Worm (Caenorhabditis elegans) whole organism, L3 larva: ENCODE data around the gene ttr-7.
A peak's percentile ranks its signal among the peaks of the same experiment; 100 is the strongest.

Experiments
- R02D3.7 ChIP-seq: fragments of 150-350 bp; optimal IDR thresholded peaks from 2 replicates; lab custom pipeline; 2014; ENCODE audit warnings: missing biosample characterization, missing genetic modification characterization
- ZK546.5 ChIP-seq: sonication (generic microtip); optimal IDR thresholded peaks from 2 replicates; lab custom pipeline; 2017; ENCODE audit warnings: missing biosample characterization, missing genetic modification characterization
- aly-2 ChIP-seq: fragments of 150-350 bp; optimal IDR thresholded peaks from 2 replicates; lab custom pipeline; 2014; ENCODE audit warnings: missing biosample characterization, missing genetic modification characterization
- ceh-16 ChIP-seq: sonication (generic microtip); optimal IDR thresholded peaks from 2 replicates; lab custom pipeline; 2017; ENCODE audit warnings: missing biosample characterization, missing genetic modification characterization
- ceh-28 ChIP-seq: fragments of 150-350 bp; optimal IDR thresholded peaks from 2 replicates; lab custom pipeline; 2014; ENCODE audit warnings: missing biosample characterization, missing genetic modification reagents, missing genetic modification characterization
- ceh-82 ChIP-seq: fragments of 150-350 bp; optimal IDR thresholded peaks from 2 replicates; lab custom pipeline; 2014; ENCODE audit warnings: missing biosample characterization, missing genetic modification characterization
- ceh-9 ChIP-seq: sonication (generic microtip); optimal IDR thresholded peaks from 2 replicates; lab custom pipeline; 2018; ENCODE audit warnings: missing biosample characterization, missing genetic modification characterization
- egl-5 ChIP-seq: fragments of 150-350 bp; optimal IDR thresholded peaks from 2 replicates; lab custom pipeline; 2017; ENCODE audit warnings: missing biosample characterization, missing genetic modification reagents, missing genetic modification characterization, inconsistent platforms
- elt-1 ChIP-seq: fragments of 150-350 bp; optimal IDR thresholded peaks from 2 replicates; lab custom pipeline; 2014; ENCODE audit warnings: missing biosample characterization, missing genetic modification characterization
- elt-2 ChIP-seq: sonication (generic microtip); optimal IDR thresholded peaks from 2 replicates; lab custom pipeline; 2016; ENCODE audit warnings: missing genetic modification reagents, mild to moderate bottlenecking, missing genetic modification characterization, missing compliant biosample characterization
- elt-3 ChIP-seq, 3 experiments: fragments of 150-350 bp in 1 of 3; sonication (generic microtip) in 2 of 3; optimal IDR thresholded peaks; 2 replicates in 2 of 3; 4 replicates in 1 of 3; lab custom pipeline; 2014 to 2017; ENCODE audit warnings: missing biosample characterization in 3 of 3, missing genetic modification characterization in 3 of 3
- fkh-10 ChIP-seq: sonication (generic microtip); optimal IDR thresholded peaks from 2 replicates; lab custom pipeline; 2017; ENCODE audit warnings: missing biosample characterization, missing genetic modification reagents, missing genetic modification characterization
- fkh-2 ChIP-seq: fragments of 150-350 bp; optimal IDR thresholded peaks from 2 replicates; lab custom pipeline; 2014; ENCODE audit warnings: missing biosample characterization, missing genetic modification reagents, missing genetic modification characterization
- fos-1 ChIP-seq: fragments of 150-350 bp; optimal IDR thresholded peaks from 2 replicates; lab custom pipeline; 2014; ENCODE audit warnings: missing biosample characterization, missing genetic modification characterization
- hmg-11 ChIP-seq: sonication (generic microtip); optimal IDR thresholded peaks from 2 replicates; lab custom pipeline; 2016; ENCODE audit warnings: missing genetic modification characterization, missing compliant biosample characterization
- jun-1 ChIP-seq: fragments of 150-350 bp; optimal IDR thresholded peaks from 2 replicates; lab custom pipeline; 2014; ENCODE audit warnings: missing biosample characterization, missing genetic modification reagents, missing genetic modification characterization
- lin-15B ChIP-seq: fragments of 150-350 bp; optimal IDR thresholded peaks from 2 replicates; lab custom pipeline; 2014; ENCODE audit warnings: missing biosample characterization, missing genetic modification characterization
- lin-39 ChIP-seq: fragments of 150-350 bp; optimal IDR thresholded peaks from 2 replicates; lab custom pipeline; 2018; ENCODE audit warnings: missing biosample characterization, missing genetic modification reagents, missing genetic modification characterization
- mdl-1 ChIP-seq: fragments of 150-350 bp; optimal IDR thresholded peaks from 2 replicates; lab custom pipeline; 2014; ENCODE audit warnings: missing biosample characterization, missing genetic modification characterization
- mml-1 ChIP-seq: fragments of 150-350 bp; sonication (generic microtip); optimal IDR thresholded peaks from 3 replicates; lab custom pipeline; 2014; ENCODE audit warnings: missing biosample characterization, missing genetic modification characterization
- nfya-1 ChIP-seq: sonication (generic microtip); optimal IDR thresholded peaks from 2 replicates; lab custom pipeline; 2017; ENCODE audit warnings: missing genetic modification characterization, mild to moderate bottlenecking, missing compliant biosample characterization, antibody characterized with exemption, moderate library complexity; ENCODE audit not compliant: insufficient read depth
- nhr-11 ChIP-seq: fragments of 150-350 bp; optimal IDR thresholded peaks from 2 replicates; lab custom pipeline; 2014; ENCODE audit warnings: missing biosample characterization, missing genetic modification characterization
- nhr-23 ChIP-seq: fragments of 150-350 bp; optimal IDR thresholded peaks from 2 replicates; lab custom pipeline; 2014; ENCODE audit warnings: missing biosample characterization, missing genetic modification reagents, missing genetic modification characterization
- nhr-237 ChIP-seq: fragments of 150-350 bp; optimal IDR thresholded peaks from 2 replicates; lab custom pipeline; 2014; ENCODE audit warnings: missing biosample characterization, missing genetic modification characterization
- nhr-25 ChIP-seq: sonication (generic microtip); optimal IDR thresholded peaks from 2 replicates; lab custom pipeline; 2017; ENCODE audit warnings: missing biosample characterization, missing genetic modification characterization
- nhr-28 ChIP-seq: fragments of 150-350 bp; optimal IDR thresholded peaks from 2 replicates; lab custom pipeline; 2014; ENCODE audit warnings: missing biosample characterization, missing genetic modification characterization
- nhr-43 ChIP-seq: sonication (generic microtip); optimal IDR thresholded peaks from 2 replicates; lab custom pipeline; 2016; ENCODE audit warnings: mild to moderate bottlenecking, missing genetic modification characterization, missing compliant biosample characterization; ENCODE audit not compliant: poor library complexity, severe bottlenecking
- nhr-67 ChIP-seq: fragments of 150-350 bp; optimal IDR thresholded peaks from 2 replicates; lab custom pipeline; 2014; ENCODE audit warnings: missing biosample characterization, missing genetic modification characterization
- nhr-76 ChIP-seq: fragments of 150-350 bp; sonication (generic microtip); optimal IDR thresholded peaks from 5 replicates; lab custom pipeline; 2014; ENCODE audit warnings: missing biosample characterization, missing genetic modification characterization
- pha-4 ChIP-seq: fragments of 150-350 bp; optimal IDR thresholded peaks from 2 replicates; lab custom pipeline; 2014; ENCODE audit warnings: missing biosample characterization, missing genetic modification reagents, missing genetic modification characterization
- pqm-1 ChIP-seq: fragments of 150-350 bp; optimal IDR thresholded peaks from 2 replicates; lab custom pipeline; 2017; ENCODE audit warnings: missing biosample characterization, missing genetic modification characterization, inconsistent platforms
- sea-2 ChIP-seq: fragments of 150-350 bp; sonication (generic microtip); optimal IDR thresholded peaks from 4 replicates; lab custom pipeline; 2014; ENCODE audit warnings: missing biosample characterization, missing genetic modification reagents, missing genetic modification characterization
- snpc-4 ChIP-seq: fragments of 150-350 bp; optimal IDR thresholded peaks from 2 replicates; lab custom pipeline; 2014; ENCODE audit warnings: missing biosample characterization, missing genetic modification characterization
- unc-39 ChIP-seq: sonication (generic microtip); optimal IDR thresholded peaks from 4 replicates; lab custom pipeline; 2017; ENCODE audit warnings: missing biosample characterization, missing genetic modification characterization
- unc-62 ChIP-seq: fragments of 150-350 bp; sonication (generic microtip); optimal IDR thresholded peaks from 4 replicates; lab custom pipeline; 2014; ENCODE audit warnings: missing biosample characterization, missing genetic modification reagents, missing genetic modification characterization
- zag-1 ChIP-seq: fragments of 150-350 bp; optimal IDR thresholded peaks from 2 replicates; lab custom pipeline; 2014; ENCODE audit warnings: missing biosample characterization, missing genetic modification characterization
- ztf-11 ChIP-seq: fragments of 150-350 bp; optimal IDR thresholded peaks from 2 replicates; lab custom pipeline; 2014; ENCODE audit warnings: missing biosample characterization, missing genetic modification characterization
- ztf-4 ChIP-seq: fragments of 150-350 bp; optimal IDR thresholded peaks from 2 replicates; lab custom pipeline; 2014; ENCODE audit warnings: missing biosample characterization, missing genetic modification characterization

Gene ttr-7

DNA sequence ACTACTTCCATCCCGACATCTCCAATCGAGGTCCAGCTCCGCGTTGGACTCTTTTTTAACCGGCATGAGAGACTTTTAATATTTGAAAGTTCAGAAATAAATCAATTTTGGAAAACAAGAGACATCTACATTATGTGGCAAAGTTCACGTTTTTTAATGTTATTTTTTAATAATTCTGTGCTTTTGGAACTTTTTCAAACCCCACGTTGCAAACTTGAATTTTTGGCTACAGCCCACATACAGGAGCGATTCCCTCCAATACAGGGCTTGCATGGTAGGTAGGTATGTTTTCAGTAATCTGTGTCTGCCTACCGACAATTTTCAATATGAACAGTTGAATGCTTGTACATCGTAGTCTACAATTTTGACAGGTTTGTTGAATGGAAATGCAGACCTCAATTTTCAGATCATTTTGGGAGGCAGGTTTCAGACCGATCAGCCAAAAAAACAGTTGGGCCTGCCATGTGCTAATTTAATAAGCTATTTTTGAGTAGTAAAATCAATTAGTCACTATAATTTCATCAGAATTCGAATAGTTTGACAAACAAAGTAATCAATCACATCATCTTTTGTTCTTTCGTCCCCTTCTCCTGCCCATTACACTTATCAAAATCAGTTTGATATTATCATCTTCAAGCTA, at the start of gene ttr-7, which contains the start of gene Y55B1AR.4:
ttr-7 (plus strand) TSS at position 590 of the 640 bp plus-strand sequence.
Y55B1AR.4 (minus strand) TSS at position 101 of the 640 bp plus-strand sequence.
- TF ChIP-seq snpc-4 (tag; lab: Kevin White, UChicago): no peak
- TF ChIP-seq ceh-28 (tag; lab: Kevin White, UChicago): no peak
- no peak for TF ChIP-seq ZK546.5 (tag; lab: Kevin White, UChicago)
- TF ChIP-seq aly-2 (tag; lab: Kevin White, UChicago): no peak
- TF ChIP-seq ceh-82: no peak
- TF ChIP-seq lin-39 (tag; lab: Kevin White, UChicago): no peak
- TF ChIP-seq unc-39 (tag; lab: Kevin White, UChicago): no peak
- no peak for TF ChIP-seq nhr-76 (tag; lab: Kevin White, UChicago)
- TF ChIP-seq nhr-11 (tag; lab: Kevin White, UChicago): no peak
- no peak for TF ChIP-seq fkh-10 (GFP tag; lab: Kevin White, UChicago)
- TF ChIP-seq nfya-1 (tag; lab: Kevin White, UChicago): no peak
- no peak for TF ChIP-seq sea-2 (GFP tag; lab: Kevin White, UChicago)
- TF ChIP-seq zag-1: no peak
- no peak for TF ChIP-seq pha-4
- TF ChIP-seq fos-1 (tag; lab: Kevin White, UChicago): no peak
- no peak for TF ChIP-seq hmg-11 (tag; lab: Kevin White, UChicago)

ce11 chrIII:558083-558482, 47.7 kb upstream of the ttr-7 start:
- no peak for TF ChIP-seq nhr-28
- no peak for TF ChIP-seq ztf-11 (tag; lab: Kevin White, UChicago)
- no peak for TF ChIP-seq hmg-11 (tag; lab: Kevin White, UChicago)
- no peak for TF ChIP-seq unc-62 (GFP tag; lab: Kevin White, UChicago)
- no peak for TF ChIP-seq egl-5 (tag; lab: Kevin White, UChicago)
- no peak for TF ChIP-seq nhr-237 (tag; lab: Kevin White, UChicago)
- TF ChIP-seq R02D3.7 (tag; lab: Kevin White, UChicago): no peak
- TF ChIP-seq mml-1: no peak
- TF ChIP-seq mdl-1: no peak
- TF ChIP-seq ztf-4: no peak
- no peak for TF ChIP-seq nhr-25 (tag; lab: Kevin White, UChicago)
- TF ChIP-seq ZK546.5 (tag; lab: Kevin White, UChicago): no peak
- TF ChIP-seq fkh-2 (tag; lab: Kevin White, UChicago): no peak

DNA sequence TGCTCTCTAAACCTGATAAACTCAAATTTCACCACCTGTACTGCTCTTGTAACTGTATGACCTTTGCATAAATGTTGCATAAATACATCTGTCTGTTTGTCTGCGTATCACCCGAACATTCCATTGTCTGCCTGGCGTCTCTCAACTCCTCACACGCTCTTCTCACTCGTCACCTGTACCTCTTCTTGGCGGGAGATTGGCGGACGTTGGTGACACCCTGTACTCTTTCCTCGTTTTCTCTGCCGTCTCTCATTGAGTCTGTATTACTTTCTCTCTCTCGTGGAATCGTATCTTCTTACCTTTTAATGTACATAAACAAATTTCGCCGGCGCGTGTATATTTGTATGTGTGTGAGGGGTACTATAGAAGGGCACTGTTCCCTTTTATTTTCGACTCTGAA, 47.0 kb upstream of the ttr-7 start:
- TF ChIP-seq fos-1 (tag; lab: Kevin White, UChicago) (no peak), sea-2 (GFP tag; lab: Kevin White, UChicago) (no peak), fkh-2 (tag; lab: Kevin White, UChicago) (no peak), nhr-67 (tag; lab: Kevin White, UChicago) (no peak), fkh-10 (GFP tag; lab: Kevin White, UChicago) (no peak), nfya-1 (tag; lab: Kevin White, UChicago) (peak; percentile 13), ceh-82 (no peak), pqm-1 (tag; lab: Kevin White, UChicago) (peak; percentile 80), elt-1 (tag; lab: Kevin White, UChicago) (peak; percentile 6), ceh-9 (tag; lab: Kevin White, UChicago) (no peak), elt-2 (tag; lab: Kevin White, UChicago) (peak; percentile 69), nhr-28 (no peak), zag-1 (no peak), elt-3 (tag; optimal IDR thresholded peaks at IDR 0.05; lab: Kevin White, UChicago) (no peak), ceh-16 (tag; lab: Kevin White, UChicago) (no peak), jun-1 (peak; percentile 74), nhr-237 (tag; lab: Kevin White, UChicago) (no peak), pha-4 (peak; percentile 84), ZK546.5 (tag; lab: Kevin White, UChicago) (no peak), lin-15B (tag; lab: Kevin White, UChicago) (peak; percentile 2), nhr-43 (tag; lab: Kevin White, UChicago) (no peak), nhr-25 (tag; lab: Kevin White, UChicago) (peak; percentile 86), hmg-11 (tag; lab: Kevin White, UChicago) (peak; percentile 26), nhr-23 (tag; lab: Kevin White, UChicago) (peak; percentile 10)
